Worm (Caenorhabditis elegans): ENCODE data around the gene str-93.

DNA sequence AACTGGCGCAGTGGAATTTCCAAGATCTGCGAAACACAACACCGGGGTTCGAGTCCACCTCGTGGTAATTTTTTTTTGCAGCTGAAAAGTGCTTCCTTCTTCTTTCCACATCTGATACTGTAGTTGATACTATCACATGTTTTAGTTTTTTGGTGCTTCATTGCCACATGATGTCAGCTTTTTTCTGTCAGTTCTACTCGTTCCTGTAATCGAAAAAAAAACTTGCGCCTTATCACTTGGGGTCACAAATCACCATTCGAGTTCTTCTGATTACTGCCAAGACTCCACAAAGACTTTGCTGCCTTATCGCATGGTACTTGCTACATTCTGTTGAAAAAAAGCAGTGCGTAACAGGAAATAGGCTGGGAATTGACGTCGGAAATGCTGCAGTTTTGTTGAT is 48.5 kb upstream of the str-93 start:
- TF ChIP-seq cog-1 (tag; optimal IDR thresholded peaks at IDR 0.05), result no peak
- TF ChIP-seq ztf-29 (GFP tag; IDR thresholded peaks at IDR 0.05), result no peak
- no peak for TF ChIP-seq klf-2 (GFP tag; conservative IDR thresholded peaks at IDR 0.05)
- no peak for TF ChIP-seq ztf-23 (GFP tag; IDR thresholded peaks at IDR 0.05)
- no peak for TF ChIP-seq T22C8.4 (GFP tag; IDR thresholded peaks at IDR 0.05)

All from whole organism, midembryonic.